Worm (Caenorhabditis elegans) whole organism, midembryonic: ENCODE results near the gene nrde-3.

Experiments used
- T22C8.4 ChIP-seq: fragments of 200-800 bp; sonication (Bioruptor generic); IDR thresholded peaks from 2 replicates; pipeline ENCODE4 v1.3.6; 2022; ENCODE audit warnings: missing genetic modification characterization, missing compliant biosample characterization
- cog-1 ChIP-seq: sonication (generic microtip); optimal IDR thresholded peaks from 2 replicates; lab custom pipeline; 2016; ENCODE audit warnings: missing genetic modification characterization, missing compliant biosample characterization
- flt-1 ChIP-seq: fragments of 200-800 bp; sonication (Bioruptor generic); IDR thresholded peaks from 2 replicates; pipeline ENCODE4 v1.3.6; 2022; ENCODE audit warnings: missing genetic modification characterization, missing compliant biosample characterization
- klf-2 ChIP-seq: fragments of 200-800 bp; sonication (Bioruptor generic); conservative IDR thresholded peaks from 2 replicates; pipeline ENCODE4 v1.3.6; 2022; ENCODE audit warnings: missing genetic modification reagents, missing genetic modification characterization, missing compliant biosample characterization
- med-1 ChIP-seq: sonication (generic microtip); optimal IDR thresholded peaks from 2 replicates; lab custom pipeline; 2017; ENCODE audit warnings: missing genetic modification characterization, mild to moderate bottlenecking, missing compliant biosample characterization, antibody characterized with exemption, missing genetic modification reagents; ENCODE audit not compliant: insufficient read depth
- ref-1 ChIP-seq: fragments of 200-800 bp; sonication (Bioruptor generic); conservative IDR thresholded peaks from 2 replicates; pipeline ENCODE4 v1.3.6; 2022; ENCODE audit warnings: missing genetic modification reagents, missing genetic modification characterization, missing compliant biosample characterization
- tab-1 ChIP-seq: fragments of 200-800 bp; sonication (Bioruptor generic); IDR thresholded peaks from 2 replicates; pipeline ENCODE4 v1.3.6; 2022; ENCODE audit warnings: missing genetic modification characterization, missing compliant biosample characterization
- ztf-23 ChIP-seq: fragments of 200-800 bp; sonication (Bioruptor generic); IDR thresholded peaks from 2 replicates; pipeline ENCODE4 v1.3.6; 2022; ENCODE audit warnings: missing genetic modification reagents, missing genetic modification characterization, missing compliant biosample characterization
- ztf-29 ChIP-seq: fragments of 200-800 bp; sonication (Bioruptor generic); IDR thresholded peaks from 2 replicates; pipeline ENCODE4 v1.3.6; 2022; ENCODE audit warnings: missing genetic modification reagents, missing genetic modification characterization, missing compliant biosample characterization

The nrde-3 gene

DNA sequence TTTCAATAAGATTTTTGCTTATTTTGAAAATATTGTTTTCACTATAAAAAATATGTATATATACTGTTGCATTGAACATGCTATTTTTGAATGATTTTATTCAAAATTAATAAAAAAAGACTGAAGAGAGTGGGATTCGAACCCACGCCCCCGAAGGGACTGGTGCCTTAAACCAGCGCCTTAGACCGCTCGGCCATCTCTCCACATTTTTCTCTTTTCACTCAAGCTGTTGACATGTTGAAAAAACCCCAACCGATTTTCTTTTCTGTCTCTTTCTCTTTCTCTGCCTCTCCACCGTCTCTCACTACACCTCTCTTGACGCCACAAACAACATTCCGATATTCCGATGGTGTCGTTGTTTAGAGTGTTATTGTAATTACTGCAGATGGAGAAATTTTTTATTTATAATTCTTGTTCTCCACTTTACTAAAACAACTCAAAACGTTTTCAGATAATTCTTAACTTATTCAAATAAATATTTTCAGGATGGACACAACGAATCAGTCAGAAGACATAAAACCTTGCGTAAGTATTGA is 18.8 kb upstream of the nrde-3 start, which contains the start of gene sor-3:
TSS of gene sor-3 (plus strand) at position 486 of the 536 bp plus-strand sequence.
- TF ChIP-seq ztf-29 (GFP tag; lab: Robert Waterston, UW): peak; percentile 92
- peak; percentile 69 for TF ChIP-seq med-1 (GFP tag; lab: Kevin White, UChicago)
- peak; percentile 95 for TF ChIP-seq tab-1
- peak; percentile 84 for TF ChIP-seq ref-1 (GFP tag; lab: Robert Waterston, UW)
- peak; percentile 92 for TF ChIP-seq klf-2 (GFP tag; lab: Robert Waterston, UW)
- TF ChIP-seq flt-1 (GFP tag; lab: Robert Waterston, UW): peak; percentile 91
- TF ChIP-seq ztf-23: peak; percentile 96
- peak; percentile 83 for TF ChIP-seq cog-1
- TF ChIP-seq T22C8.4 (GFP tag; lab: Robert Waterston, UW): peak; percentile 90

DNA sequence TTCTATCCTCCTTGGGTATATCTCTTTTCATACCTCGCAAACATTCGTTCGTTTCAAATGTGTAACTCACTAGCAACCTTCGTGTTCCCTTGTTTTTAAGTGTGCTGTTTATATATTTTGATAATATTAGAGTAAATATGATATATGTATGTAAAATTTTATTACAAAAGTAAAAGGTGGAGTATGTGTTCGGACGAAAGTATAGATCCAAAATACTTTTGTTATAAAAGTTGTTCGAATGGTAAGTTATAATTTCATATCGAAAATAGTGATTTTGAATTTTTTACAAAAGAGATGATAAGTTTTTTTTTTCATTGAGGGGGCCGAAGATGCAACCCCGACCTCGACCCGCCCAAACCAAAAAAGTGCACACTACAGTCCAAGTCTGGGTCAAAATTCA is 14.2 kb upstream of the nrde-3 start, which contains the start of gene C04E7.1:
TSS of gene C04E7.1 (plus strand) at position 301 of the 400 bp plus-strand sequence.
- no peak for TF ChIP-seq ztf-29 (GFP tag; lab: Robert Waterston, UW)
- no peak for TF ChIP-seq tab-1
- no peak for TF ChIP-seq ref-1 (GFP tag; lab: Robert Waterston, UW)
- TF ChIP-seq med-1 (GFP tag; lab: Kevin White, UChicago): no peak
- no peak for TF ChIP-seq cog-1
- TF ChIP-seq ztf-23: no peak
- no peak for TF ChIP-seq klf-2 (GFP tag; lab: Robert Waterston, UW)
- TF ChIP-seq T22C8.4 (GFP tag; lab: Robert Waterston, UW): no peak

DNA sequence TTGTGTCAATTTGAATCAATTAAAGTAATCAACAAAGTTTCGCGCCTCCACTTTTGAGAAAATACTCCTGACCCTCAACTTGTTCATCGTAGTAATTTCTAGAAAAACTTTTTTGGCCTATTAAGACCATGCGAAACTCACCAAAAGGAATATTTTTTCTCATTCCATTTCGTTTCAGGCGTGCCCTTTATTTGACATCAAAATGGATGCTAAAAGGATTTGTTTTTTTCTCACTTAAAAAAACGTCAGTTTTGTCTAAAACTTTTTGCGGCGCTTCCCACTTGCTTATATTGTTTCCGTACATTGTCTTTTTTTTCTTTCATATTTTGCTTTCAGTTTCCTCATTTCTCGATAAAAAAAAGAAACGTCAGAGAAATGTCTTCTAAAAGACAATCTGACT is 11.6 kb upstream of the nrde-3 start, which contains the start of gene C04E7.5:
TSS of gene C04E7.5 (plus strand) at position 301 of the 400 bp plus-strand sequence.
- no peak for TF ChIP-seq tab-1
- no peak for TF ChIP-seq ztf-23
- TF ChIP-seq cog-1: no peak
- no peak for TF ChIP-seq klf-2 (GFP tag; lab: Robert Waterston, UW)
- no peak for TF ChIP-seq flt-1 (GFP tag; lab: Robert Waterston, UW)
- TF ChIP-seq ztf-29 (GFP tag; lab: Robert Waterston, UW): no peak
- no peak for TF ChIP-seq med-1 (GFP tag; lab: Kevin White, UChicago)
- TF ChIP-seq T22C8.4 (GFP tag; lab: Robert Waterston, UW): no peak
- TF ChIP-seq ref-1 (GFP tag; lab: Robert Waterston, UW): no peak

DNA sequence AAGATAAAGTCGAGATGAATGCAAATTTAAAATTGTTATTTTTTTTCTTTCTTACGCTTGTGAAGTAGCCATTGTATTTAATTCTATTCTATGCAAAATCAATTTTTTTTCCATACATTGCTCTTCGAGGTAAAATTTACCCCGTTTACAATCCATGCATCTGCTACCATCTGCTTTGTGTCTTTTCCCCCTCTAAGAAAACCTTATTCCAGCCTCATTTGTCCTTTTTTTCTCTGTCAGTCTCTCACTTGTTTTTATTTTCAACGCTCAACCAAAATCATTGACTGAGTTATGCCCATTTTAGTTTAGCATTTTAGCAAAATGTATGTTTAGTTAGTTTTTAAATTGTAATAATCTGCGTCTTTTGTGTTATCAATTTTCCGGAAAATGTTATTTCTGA is 2.1 kb upstream of the nrde-3 start:
- TF ChIP-seq cog-1: no peak
- TF ChIP-seq T22C8.4 (GFP tag; lab: Robert Waterston, UW): no peak
- no peak for TF ChIP-seq med-1 (GFP tag; lab: Kevin White, UChicago)
- TF ChIP-seq ztf-23: no peak
- no peak for TF ChIP-seq ref-1 (GFP tag; lab: Robert Waterston, UW)
- no peak for TF ChIP-seq ztf-29 (GFP tag; lab: Robert Waterston, UW)

DNA sequence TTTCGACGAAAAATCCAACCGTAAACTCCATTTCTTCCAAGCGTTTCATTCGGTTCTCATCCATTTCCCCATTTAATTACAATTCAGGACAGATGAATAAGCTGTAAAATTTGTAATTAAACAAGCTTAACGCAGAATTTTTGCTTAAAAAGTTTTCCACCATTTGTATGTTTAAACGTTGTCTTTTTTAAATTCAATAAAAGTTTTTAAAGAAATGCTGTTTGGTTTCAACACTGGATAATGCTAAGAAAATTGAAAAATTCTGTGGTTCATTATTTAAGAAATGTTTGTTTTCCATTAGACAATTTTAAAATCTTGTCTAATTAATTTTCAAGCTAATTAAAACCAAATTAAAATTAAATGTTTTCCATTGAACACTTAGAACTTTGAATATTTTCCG is 8.5 kb downstream of the nrde-3 start, which contains the start of gene R04A9.3:
TSS of gene R04A9.3 (minus strand) at position 101 of the 400 bp plus-strand sequence.
- TF ChIP-seq ztf-23: no peak
- TF ChIP-seq flt-1 (GFP tag; lab: Robert Waterston, UW): no peak
- TF ChIP-seq tab-1: no peak
- TF ChIP-seq T22C8.4 (GFP tag; lab: Robert Waterston, UW): no peak
- TF ChIP-seq ztf-29 (GFP tag; lab: Robert Waterston, UW): no peak
- no peak for TF ChIP-seq med-1 (GFP tag; lab: Kevin White, UChicago)
- TF ChIP-seq ref-1 (GFP tag; lab: Robert Waterston, UW): no peak
- TF ChIP-seq cog-1: no peak
- no peak for TF ChIP-seq klf-2 (GFP tag; lab: Robert Waterston, UW)

DNA sequence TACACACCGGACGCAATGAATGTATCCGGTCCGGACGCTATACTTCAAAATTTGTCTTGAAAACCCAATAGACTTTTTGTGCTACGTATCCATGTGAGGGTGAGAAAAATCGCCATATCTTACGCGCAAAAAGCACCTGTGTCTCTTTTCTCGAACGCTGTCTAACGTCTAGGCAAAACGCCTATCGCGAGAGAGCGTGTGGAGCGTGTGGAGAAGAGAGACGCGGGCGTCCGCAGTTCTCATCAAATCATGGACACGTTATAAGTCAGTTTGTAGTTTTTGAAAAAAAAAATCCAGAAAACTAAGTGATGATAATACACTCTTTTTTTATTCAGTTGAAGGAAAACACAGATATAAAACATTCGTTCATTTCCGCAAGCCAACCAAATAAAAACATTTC is 9.0 kb downstream of the nrde-3 start:
- TF ChIP-seq ztf-29 (GFP tag; lab: Robert Waterston, UW) (no peak), ref-1 (GFP tag; lab: Robert Waterston, UW) (no peak), ztf-23 (no peak), cog-1 (no peak), klf-2 (GFP tag; lab: Robert Waterston, UW) (no peak), tab-1 (no peak), T22C8.4 (GFP tag; lab: Robert Waterston, UW) (no peak), flt-1 (GFP tag; lab: Robert Waterston, UW) (no peak), med-1 (GFP tag; lab: Kevin White, UChicago) (no peak)

DNA sequence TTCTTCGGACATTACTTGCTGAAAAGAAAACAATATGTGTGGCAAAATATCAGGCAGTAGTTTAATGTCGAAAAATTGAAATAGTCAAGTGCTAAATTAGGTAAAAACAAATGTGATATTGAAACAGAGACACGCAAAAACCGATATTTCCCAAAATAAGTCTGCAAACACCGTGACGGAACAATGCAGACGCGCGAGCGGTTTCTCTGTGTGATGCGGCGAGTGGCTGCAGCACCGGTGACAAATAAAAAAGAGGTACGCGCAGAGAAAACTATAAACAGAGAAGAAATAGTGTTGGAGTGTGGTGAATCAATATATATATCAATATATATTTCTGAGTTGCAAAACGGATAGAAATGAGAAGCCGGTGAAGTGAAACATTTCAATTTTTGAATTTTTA is 10.7 kb downstream of the nrde-3 start, which contains the start of gene ife-2:
TSS of gene ife-2 (minus strand) at position 18 of the 400 bp plus-strand sequence.
- TF ChIP-seq tab-1 (no peak), med-1 (GFP tag; lab: Kevin White, UChicago) (no peak), cog-1 (peak; percentile 44), ref-1 (GFP tag; lab: Robert Waterston, UW) (no peak)

DNA sequence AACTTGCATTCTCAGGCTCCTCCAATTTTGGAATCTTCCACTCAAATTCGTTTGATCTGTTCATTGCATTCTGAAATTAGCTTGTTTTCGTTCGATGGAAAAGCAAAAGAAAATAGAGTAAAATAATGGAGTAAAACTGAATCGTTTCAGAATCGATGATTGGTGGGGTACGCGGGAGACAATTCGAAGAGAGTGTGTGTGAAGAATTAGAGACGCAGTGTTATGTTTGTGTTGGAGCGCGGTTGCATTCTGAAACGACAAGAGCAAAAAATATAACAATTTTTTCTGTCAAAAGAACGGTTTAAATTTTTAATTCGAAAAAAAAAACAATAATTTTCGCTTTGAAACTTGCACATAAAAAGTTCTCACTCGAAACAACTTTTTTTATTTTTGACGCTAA is 16.7 kb downstream of the nrde-3 start, which contains the start of gene ceh-93:
TSS of gene ceh-93 (minus strand) at position 70 of the 400 bp plus-strand sequence.
- TF ChIP-seq tab-1 (no peak), flt-1 (GFP tag; lab: Robert Waterston, UW) (0 out of 2 replicates have a peak, but pooled peaks have one; percentile 15)

DNA sequence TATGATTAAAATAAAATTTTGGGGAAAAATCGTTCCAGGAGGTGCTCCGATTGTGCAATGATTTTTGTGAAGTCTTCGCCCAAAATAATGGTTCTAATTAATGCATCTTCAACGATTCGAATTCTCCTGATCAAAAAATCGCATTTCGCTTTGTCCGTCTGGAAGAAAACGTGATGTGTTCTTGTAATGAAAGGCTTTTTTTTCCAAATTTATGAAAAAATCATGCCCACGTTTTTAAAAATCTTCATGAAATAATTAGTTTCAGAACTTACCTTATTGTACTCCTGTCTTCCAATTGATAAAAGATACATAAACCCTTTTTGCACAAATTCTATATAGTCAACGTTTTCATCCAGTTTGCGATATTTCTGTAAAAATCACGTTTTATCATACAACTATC is 17.5 kb downstream of the nrde-3 start:
- TF ChIP-seq klf-2 (GFP tag; lab: Robert Waterston, UW) (no peak), ref-1 (GFP tag; lab: Robert Waterston, UW) (no peak), cog-1 (no peak), tab-1 (no peak), med-1 (GFP tag; lab: Kevin White, UChicago) (no peak), ztf-23 (no peak), T22C8.4 (GFP tag; lab: Robert Waterston, UW) (no peak)

DNA sequence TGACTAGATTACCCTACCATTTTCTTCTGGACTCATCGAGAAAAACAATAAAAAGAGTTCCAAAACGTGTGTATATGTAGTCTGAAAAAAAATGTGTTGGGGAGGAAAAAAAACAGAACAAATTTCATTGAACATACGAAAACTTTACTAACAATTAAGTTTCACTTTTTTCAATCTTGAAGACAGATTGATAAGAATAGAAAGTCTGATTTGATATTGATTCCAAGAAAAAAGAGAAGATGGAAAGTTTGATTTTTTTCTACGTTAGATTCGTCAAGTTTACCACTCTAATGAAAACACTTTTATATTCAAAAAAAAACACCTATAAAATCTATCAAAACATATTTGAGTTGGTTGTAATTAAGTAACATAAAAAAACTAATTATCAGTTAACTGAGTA is 18.4 kb downstream of the nrde-3 start, which contains the start of gene R04A9.9:
TSS of gene R04A9.9 (minus strand) at position 101 of the 400 bp plus-strand sequence.
- no peak for TF ChIP-seq T22C8.4 (GFP tag; lab: Robert Waterston, UW)
- no peak for TF ChIP-seq med-1 (GFP tag; lab: Kevin White, UChicago)
- no peak for TF ChIP-seq tab-1
- TF ChIP-seq ztf-23: no peak
- no peak for TF ChIP-seq flt-1 (GFP tag; lab: Robert Waterston, UW)
- no peak for TF ChIP-seq ref-1 (GFP tag; lab: Robert Waterston, UW)
- TF ChIP-seq ztf-29 (GFP tag; lab: Robert Waterston, UW): no peak
- no peak for TF ChIP-seq cog-1
- no peak for TF ChIP-seq klf-2 (GFP tag; lab: Robert Waterston, UW)
